Fruit fly (Drosophila melanogaster) whole organism, embryonic: ENCODE measurements around the gene stet.

ENCODE experiments used
- Atf6 ChIP-seq: fragments of 200-800 bp; sonication (Bioruptor generic); IDR thresholded peaks from 2 replicates; pipeline ENCODE4 v1.3.6; 2022; ENCODE audit warnings: missing biosample characterization, missing genetic modification characterization
- CG10431 ChIP-seq: fragments of 200-800 bp; sonication (Bioruptor generic); optimal IDR thresholded peaks from 3 replicates; lab custom pipeline; 2018; ENCODE audit warnings: missing biosample characterization, mild to moderate bottlenecking, missing genetic modification characterization
- CG10565 ChIP-seq: fragments of 200-800 bp; sonication (Bioruptor generic); optimal IDR thresholded peaks from 3 replicates; lab custom pipeline; 2016; ENCODE audit warnings: missing biosample characterization, mild to moderate bottlenecking, missing genetic modification characterization
- CG10979 ChIP-seq: fragments of 200-800 bp; sonication (Bioruptor generic); optimal IDR thresholded peaks from 2 replicates; lab custom pipeline; 2018; ENCODE audit warnings: missing biosample characterization, mild to moderate bottlenecking, missing genetic modification characterization, moderate library complexity
- CG13287 ChIP-seq: fragments of 200-800 bp; sonication (Bioruptor generic); IDR thresholded peaks from 2 replicates; pipeline ENCODE4 v1.3.6; 2022; ENCODE audit warnings: missing biosample characterization, missing genetic modification characterization; ENCODE audit not compliant: partially characterized antibody
- CG14050 ChIP-seq: fragments of 200-800 bp; sonication (Bioruptor generic); IDR thresholded peaks from 3 replicates; pipeline ENCODE4 v1.3.6; 2022; ENCODE audit warnings: missing biosample characterization, missing genetic modification characterization
- CG1529 ChIP-seq: fragments of 200-800 bp; sonication (Bioruptor generic); optimal IDR thresholded peaks from 3 replicates; lab custom pipeline; 2018; ENCODE audit warnings: missing biosample characterization, missing genetic modification characterization
- CG15601 ChIP-seq: fragments of 200-800 bp; sonication (Bioruptor generic); optimal IDR thresholded peaks from 3 replicates; lab custom pipeline; 2019; ENCODE audit warnings: missing biosample characterization, mild to moderate bottlenecking, missing genetic modification characterization, moderate library complexity
- CG16779 ChIP-seq: fragments of 200-800 bp; sonication (Bioruptor generic); IDR thresholded peaks from 2 replicates; pipeline ENCODE4 v1.3.6; 2022; ENCODE audit warnings: missing biosample characterization, missing genetic modification characterization
- CG17385 ChIP-seq: fragments of 200-800 bp; sonication (Bioruptor generic); optimal IDR thresholded peaks from 3 replicates; lab custom pipeline; 2018; ENCODE audit warnings: missing biosample characterization, mild to moderate bottlenecking, missing genetic modification characterization
- CG3065 ChIP-seq: fragments of 200-800 bp; sonication (Bioruptor generic); optimal IDR thresholded peaks from 2 replicates; lab custom pipeline; 2016; ENCODE audit warnings: missing biosample characterization, missing genetic modification characterization
- CG34376 ChIP-seq: fragments of 200-800 bp; sonication (Bioruptor generic); optimal IDR thresholded peaks from 2 replicates; lab custom pipeline; 2018; ENCODE audit warnings: missing biosample characterization, mild to moderate bottlenecking, missing genetic modification characterization
- CG4404 ChIP-seq: fragments of 200-800 bp; sonication (Bioruptor generic); IDR thresholded peaks from 2 replicates; pipeline ENCODE4 v1.3.6; 2022; ENCODE audit warnings: missing biosample characterization, missing genetic modification characterization
- CG6175 ChIP-seq: fragments of 200-800 bp; sonication (Bioruptor generic); IDR thresholded peaks from 3 replicates; pipeline ENCODE4 v1.3.6; 2022; ENCODE audit warnings: missing biosample characterization, missing genetic modification characterization
- CG6254 ChIP-seq: fragments of 200-800 bp; sonication (Bioruptor generic); optimal IDR thresholded peaks from 3 replicates; lab custom pipeline; 2017; ENCODE audit warnings: mild to moderate bottlenecking, missing biosample characterization, missing genetic modification reagents, missing genetic modification characterization
- CG7357 ChIP-seq: fragments of 200-800 bp; sonication (Bioruptor generic); IDR thresholded peaks from 3 replicates; pipeline ENCODE4 v1.3.6; 2022; ENCODE audit warnings: missing biosample characterization, missing genetic modification characterization
- CG7556 ChIP-seq: fragments of 200-800 bp; sonication (Bioruptor generic); optimal IDR thresholded peaks from 2 replicates; lab custom pipeline; 2017; ENCODE audit warnings: missing biosample characterization, mild to moderate bottlenecking, missing genetic modification characterization
- CG8089 ChIP-seq: fragments of 200-800 bp; sonication (Bioruptor generic); optimal IDR thresholded peaks from 3 replicates; lab custom pipeline; 2016; ENCODE audit warnings: missing biosample characterization, missing genetic modification characterization
- Camta ChIP-seq: fragments of 200-800 bp; sonication (Bioruptor generic); optimal IDR thresholded peaks from 2 replicates; lab custom pipeline; 2016; ENCODE audit warnings: missing biosample characterization, missing genetic modification characterization
- CrebB ChIP-seq: fragments of 200-800 bp; sonication (Bioruptor generic); optimal IDR thresholded peaks from 3 replicates; lab custom pipeline; 2018; ENCODE audit warnings: missing biosample characterization, mild to moderate bottlenecking, missing genetic modification characterization
- Dll ChIP-seq: fragments of 200-800 bp; sonication (Bioruptor generic); IDR thresholded peaks from 4 replicates; pipeline ENCODE4 v1.3.6; 2022; ENCODE audit warnings: missing biosample characterization, missing genetic modification characterization; ENCODE audit not compliant: partially characterized antibody
- Dp ChIP-seq: fragments of 200-800 bp; sonication (Bioruptor generic); optimal IDR thresholded peaks from 2 replicates; lab custom pipeline; 2018; ENCODE audit warnings: missing biosample characterization, mild to moderate bottlenecking, missing genetic modification characterization, moderate library complexity
- Eip74EF ChIP-seq, 2 experiments: fragments of 200-800 bp in 1 of 2; fragments of >200 bp in 1 of 2; sonication (Bioruptor generic) in 1 of 2; optimal IDR thresholded peaks; 2 replicates each; lab custom pipeline; 2017 to 2019; ENCODE audit warnings: missing biosample characterization in 2 of 2, missing genetic modification characterization in 2 of 2, mild to moderate bottlenecking in 1 of 2, moderate library complexity in 1 of 2
- HLHmδ ChIP-seq: fragments of 200-800 bp; sonication (Bioruptor generic); optimal IDR thresholded peaks from 2 replicates; lab custom pipeline; 2018; ENCODE audit warnings: missing biosample characterization, mild to moderate bottlenecking, missing genetic modification characterization, moderate library complexity
- HmgD ChIP-seq: fragments of 200-800 bp; sonication (Bioruptor generic); optimal IDR thresholded peaks from 3 replicates; lab custom pipeline; 2016; ENCODE audit warnings: missing biosample characterization, missing genetic modification characterization
- Med ChIP-seq: fragments of 200-800 bp; sonication (Bioruptor generic); peaks from one replicate; lab custom pipeline; 2016; ENCODE audit warnings: missing biosample characterization, missing genetic modification characterization, mild to moderate bottlenecking, inconsistent platforms, moderate library complexity
- Oli ChIP-seq: fragments of 200-800 bp; sonication (Bioruptor generic); optimal IDR thresholded peaks from 2 replicates; lab custom pipeline; 2018; ENCODE audit warnings: missing biosample characterization, mild to moderate bottlenecking, missing genetic modification characterization, moderate library complexity
- Poxn ChIP-seq: fragments of 200-800 bp; sonication (Bioruptor generic); IDR thresholded peaks from 2 replicates; pipeline ENCODE4 v1.3.6; 2022; ENCODE audit warnings: missing biosample characterization, missing genetic modification characterization
- Side ChIP-seq: fragments of 200-800 bp; sonication (Bioruptor generic); optimal IDR thresholded peaks from 2 replicates; lab custom pipeline; 2016; ENCODE audit warnings: missing biosample characterization, missing genetic modification characterization
- amos ChIP-seq: fragments of 200-800 bp; sonication (Bioruptor generic); IDR thresholded peaks from 2 replicates; pipeline ENCODE4 v1.3.6; 2022; ENCODE audit warnings: missing biosample characterization, missing genetic modification characterization; ENCODE audit not compliant: partially characterized antibody
- bowl ChIP-seq: fragments of 200-800 bp; sonication (Bioruptor generic); IDR thresholded peaks from 2 replicates; pipeline ENCODE4 v1.3.6; 2022; ENCODE audit warnings: missing biosample characterization, missing genetic modification characterization
- crc ChIP-seq: fragments of 200-800 bp; sonication (Bioruptor generic); optimal IDR thresholded peaks from 2 replicates; lab custom pipeline; 2016; ENCODE audit warnings: missing biosample characterization, missing genetic modification characterization
- dimm ChIP-seq: fragments of 200-800 bp; sonication (Bioruptor generic); IDR thresholded peaks from 2 replicates; pipeline ENCODE4 v1.3.6; 2022; ENCODE audit warnings: missing biosample characterization, missing genetic modification characterization
- dmrt11E ChIP-seq: fragments of 200-800 bp; sonication (Bioruptor generic); optimal IDR thresholded peaks from 3 replicates; lab custom pipeline; 2018; ENCODE audit warnings: missing biosample characterization, mild to moderate bottlenecking, missing genetic modification characterization, moderate library complexity
- en ChIP-seq: fragments of 200-800 bp; sonication (Bioruptor generic); optimal IDR thresholded peaks from 2 replicates; lab custom pipeline; 2016; ENCODE audit warnings: missing biosample characterization, missing genetic modification characterization
- exex ChIP-seq: fragments of 200-800 bp; sonication (Bioruptor generic); optimal IDR thresholded peaks from 4 replicates; lab custom pipeline; 2018; ENCODE audit warnings: missing biosample characterization, mild to moderate bottlenecking, missing genetic modification characterization, moderate library complexity
- ham ChIP-seq: fragments of 200-800 bp; sonication (Bioruptor generic); IDR thresholded peaks from 2 replicates; pipeline ENCODE4 v1.3.6; 2022; ENCODE audit warnings: missing biosample characterization, missing genetic modification characterization
- hbn ChIP-seq: fragments of 200-800 bp; sonication (Bioruptor generic); IDR thresholded peaks from 2 replicates; pipeline ENCODE4 v1.3.6; 2022; ENCODE audit warnings: missing biosample characterization, missing genetic modification characterization; ENCODE audit not compliant: partially characterized antibody
- her ChIP-seq: fragments of 200-800 bp; sonication (Bioruptor generic); optimal IDR thresholded peaks from 2 replicates; lab custom pipeline; 2016; ENCODE audit warnings: missing biosample characterization, missing genetic modification characterization
- insv ChIP-seq, 2 experiments: fragments of 200-800 bp; sonication (Bioruptor generic); optimal IDR thresholded peaks; 3 replicates each; lab custom pipeline; 2016 to 2018; ENCODE audit warnings: missing biosample characterization in 2 of 2, missing genetic modification characterization in 2 of 2
- inv ChIP-seq: fragments of 200-800 bp; sonication (Bioruptor generic); IDR thresholded peaks from 2 replicates; pipeline ENCODE4 v1.3.6; 2022; ENCODE audit warnings: missing biosample characterization, missing genetic modification characterization; ENCODE audit not compliant: partially characterized antibody
- lilli ChIP-seq: fragments of 200-800 bp; sonication (Bioruptor generic); optimal IDR thresholded peaks from 3 replicates; lab custom pipeline; 2016; ENCODE audit warnings: missing biosample characterization, missing genetic modification characterization
- luna ChIP-seq: fragments of 200-800 bp; sonication (Bioruptor generic); optimal IDR thresholded peaks from 2 replicates; lab custom pipeline; 2016; ENCODE audit warnings: missing biosample characterization, missing genetic modification characterization
- nau ChIP-seq: fragments of 200-800 bp; sonication (Bioruptor generic); optimal IDR thresholded peaks from 3 replicates; lab custom pipeline; 2017; ENCODE audit warnings: missing biosample characterization, mild to moderate bottlenecking, missing genetic modification characterization, missing genetic modification reagents
- peb ChIP-seq: fragments of 200-800 bp; sonication (Bioruptor generic); IDR thresholded peaks from 2 replicates; pipeline ENCODE4 v1.3.6; 2022; ENCODE audit warnings: missing biosample characterization, missing genetic modification characterization
- pnt ChIP-seq: fragments of 200-800 bp; sonication (Bioruptor generic); optimal IDR thresholded peaks from 3 replicates; lab custom pipeline; 2016; ENCODE audit warnings: missing biosample characterization, missing genetic modification characterization
- sd ChIP-seq: fragments of 200-800 bp; sonication (Bioruptor generic); optimal IDR thresholded peaks from 3 replicates; lab custom pipeline; 2018; ENCODE audit warnings: missing biosample characterization, mild to moderate bottlenecking, missing genetic modification characterization, moderate library complexity
- toy ChIP-seq: fragments of 200-800 bp; sonication (Bioruptor generic); IDR thresholded peaks from 2 replicates; pipeline ENCODE4 v1.3.6; 2022; ENCODE audit warnings: missing biosample characterization, missing genetic modification characterization
- vfl ChIP-seq: fragments of 200-800 bp; sonication (Bioruptor generic); optimal IDR thresholded peaks from 2 replicates; lab custom pipeline; 2016; ENCODE audit warnings: missing biosample characterization, missing genetic modification characterization
- yki ChIP-seq: fragments of >200 bp; optimal IDR thresholded peaks from 3 replicates; lab custom pipeline; 2018
- zfh2 ChIP-seq: fragments of 200-800 bp; sonication (Bioruptor generic); optimal IDR thresholded peaks from 2 replicates; lab custom pipeline; 2016; ENCODE audit warnings: missing biosample characterization, missing genetic modification characterization

stet gene

dm6 chr3L:1442906-1443305, 46.4 kb downstream of the stet start (continued):
- TF ChIP-seq yki (lab: Kevin White, UChicago) = no peak
- TF ChIP-seq zfh2 (GFP tag; lab: Kevin White, UChicago) = no peak
- TF ChIP-seq her (GFP tag; lab: Kevin White, UChicago) = peak; percentile 3
- TF ChIP-seq Camta (GFP tag; lab: Kevin White, UChicago) = peak; percentile 87
- peak; percentile 93 for TF ChIP-seq Med
- peak; percentile 92 for TF ChIP-seq CG4404 (GFP tag; lab: Robert Waterston, UW)
- no peak for TF ChIP-seq CG16779 (GFP tag; lab: Robert Waterston, UW)
- peak; percentile 98 for TF ChIP-seq dmrt11E (tag; lab: Kevin White, UChicago)
- no peak for TF ChIP-seq exex (tag; lab: Kevin White, UChicago)
- TF ChIP-seq ham (GFP tag; lab: Robert Waterston, UW) = no peak
- peak; percentile 79 for TF ChIP-seq CG17385 (GFP tag; lab: Kevin White, UChicago)
- TF ChIP-seq HLHmδ = no peak
- no peak for TF ChIP-seq amos (GFP tag; lab: Robert Waterston, UW)
- TF ChIP-seq CG34376 (GFP tag; lab: Kevin White, UChicago) = no peak
- no peak for TF ChIP-seq HmgD (GFP tag; lab: Kevin White, UChicago)
- TF ChIP-seq Poxn = no peak
- peak; percentile 78 for TF ChIP-seq CG8089 (GFP tag; lab: Kevin White, UChicago)
- no peak for TF ChIP-seq Dp (GFP tag; lab: Kevin White, UChicago)
- peak; percentile 96 for TF ChIP-seq CG10979
- peak; percentile 79 for TF ChIP-seq peb (GFP tag; lab: Robert Waterston, UW)
- TF ChIP-seq pnt (GFP tag; lab: Kevin White, UChicago) = peak; percentile 83
- TF ChIP-seq en (GFP tag; lab: Kevin White, UChicago) = peak; percentile 56
- peak; percentile 74 for TF ChIP-seq Side
- no peak for TF ChIP-seq Atf6
- TF ChIP-seq inv = no peak
- TF ChIP-seq dimm (GFP tag; lab: Robert Waterston, UW) = peak; percentile 78
- TF ChIP-seq CG15601 = peak; percentile 95
- no peak for TF ChIP-seq CG6175 (GFP tag; lab: Robert Waterston, UW)
- peak; percentile 76 for TF ChIP-seq CG7556 (GFP tag; lab: Kevin White, UChicago)
- peak; percentile 26 for TF ChIP-seq crc
- no peak for TF ChIP-seq bowl (GFP tag; lab: Robert Waterston, UW)
- peak; percentile 53; the same call in 2 of the 3 replicates for TF ChIP-seq CG14050 (GFP tag; lab: Robert Waterston, UW)
- TF ChIP-seq Dll = no peak
- no peak for TF ChIP-seq sd (tag; lab: Kevin White, UChicago)
- no peak for TF ChIP-seq insv (GFP tag; optimal IDR thresholded peaks at IDR 0.05; lab: Kevin White, UChicago)
- no peak for TF ChIP-seq luna (GFP tag; lab: Kevin White, UChicago)
- TF ChIP-seq nau (GFP tag; lab: Kevin White, UChicago) = no peak
- TF ChIP-seq hbn (GFP tag; lab: Robert Waterston, UW) = no peak
- TF ChIP-seq Oli (tag; lab: Kevin White, UChicago) = peak; percentile 86
- TF ChIP-seq CG6254 (GFP tag; lab: Kevin White, UChicago) = peak; percentile 92
- peak; percentile 90 for TF ChIP-seq CG10431 (GFP tag; lab: Kevin White, UChicago)
- TF ChIP-seq vfl (GFP tag; lab: Kevin White, UChicago) = no peak
- peak; percentile 19 for TF ChIP-seq CG10565 (GFP tag; lab: Kevin White, UChicago)
- TF ChIP-seq CG13287 (GFP tag; lab: Robert Waterston, UW) = no peak
- TF ChIP-seq toy (GFP tag; lab: Robert Waterston, UW) = no peak
- peak in 1 of 2 experiments; percentile 74 for TF ChIP-seq Eip74EF (GFP tag; optimal IDR thresholded peaks at IDR 0.05; lab: Kevin White, UChicago)
- peak; percentile 89 for TF ChIP-seq CG1529
- peak; percentile 76 for TF ChIP-seq CG7357
- peak; percentile 75 for TF ChIP-seq CG3065 (GFP tag; lab: Kevin White, UChicago)
- TF ChIP-seq lilli (GFP tag; lab: Kevin White, UChicago) = peak; percentile 82
- TF ChIP-seq CrebB (tag; lab: Kevin White, UChicago) = peak; percentile 61
